Fruit fly (Drosophila melanogaster) whole organism, embryonic: ENCODE results near the gene Gr97a.

Experiments
- Atf6 ChIP-seq: fragments of 200-800 bp; sonication (Bioruptor generic); IDR thresholded peaks from 2 replicates; pipeline ENCODE4 v1.3.6; 2022; ENCODE audit warnings: missing biosample characterization, missing genetic modification characterization
- B-H1 ChIP-seq: fragments of 200-800 bp; sonication (Bioruptor generic); IDR thresholded peaks from 3 replicates; pipeline ENCODE4 v1.3.6; 2022; ENCODE audit warnings: missing biosample characterization, missing genetic modification characterization
- CG10321 ChIP-seq: fragments of 200-800 bp; sonication (Bioruptor generic); IDR thresholded peaks from 2 replicates; pipeline ENCODE4 v1.3.6; 2022; ENCODE audit warnings: missing biosample characterization, missing genetic modification characterization
- CG10462 ChIP-seq: fragments of 200-800 bp; sonication (Bioruptor generic); optimal IDR thresholded peaks from 2 replicates; lab custom pipeline; 2016; ENCODE audit warnings: missing biosample characterization, missing genetic modification characterization
- CG11504 ChIP-seq: fragments of 200-800 bp; sonication (Bioruptor generic); optimal IDR thresholded peaks from 3 replicates; lab custom pipeline; 2019; ENCODE audit warnings: missing biosample characterization, mild to moderate bottlenecking, missing genetic modification characterization, moderate library complexity
- CG11723 ChIP-seq: fragments of 200-800 bp; sonication (Bioruptor generic); optimal IDR thresholded peaks from 2 replicates; lab custom pipeline; 2017; ENCODE audit warnings: missing biosample characterization, mild to moderate bottlenecking, missing genetic modification characterization
- CG12299 ChIP-seq: fragments of 200-800 bp; sonication (Bioruptor generic); optimal IDR thresholded peaks from 2 replicates; lab custom pipeline; 2018; ENCODE audit warnings: missing biosample characterization, mild to moderate bottlenecking, missing genetic modification characterization
- CG13296 ChIP-seq: fragments of 200-800 bp; sonication (Bioruptor generic); optimal IDR thresholded peaks from 3 replicates; lab custom pipeline; 2018; ENCODE audit warnings: missing biosample characterization, mild to moderate bottlenecking, missing genetic modification characterization
- CG13775 ChIP-seq: fragments of 200-800 bp; sonication (Bioruptor generic); optimal IDR thresholded peaks from 3 replicates; lab custom pipeline; 2017; ENCODE audit warnings: missing biosample characterization, mild to moderate bottlenecking, missing genetic modification characterization
- CG18619 ChIP-seq: fragments of 200-800 bp; sonication (Bioruptor generic); optimal IDR thresholded peaks from 3 replicates; lab custom pipeline; 2017; ENCODE audit warnings: missing biosample characterization, mild to moderate bottlenecking, missing genetic modification characterization
- CG2678 ChIP-seq: fragments of 200-800 bp; sonication (Bioruptor generic); optimal IDR thresholded peaks from 3 replicates; lab custom pipeline; 2019; ENCODE audit warnings: missing biosample characterization, mild to moderate bottlenecking, missing genetic modification characterization, moderate library complexity
- CG31365 ChIP-seq: fragments of 200-800 bp; sonication (Bioruptor generic); optimal IDR thresholded peaks from 2 replicates; lab custom pipeline; 2018; ENCODE audit warnings: missing biosample characterization, mild to moderate bottlenecking, missing genetic modification characterization
- CG31388 ChIP-seq: fragments of 200-800 bp; sonication (Bioruptor generic); optimal IDR thresholded peaks from 2 replicates; lab custom pipeline; 2016; ENCODE audit warnings: missing biosample characterization, missing genetic modification characterization
- CG32772 ChIP-seq: fragments of 200-800 bp; sonication (Bioruptor generic); IDR thresholded peaks from 2 replicates; pipeline ENCODE4 v1.3.6; 2022; ENCODE audit warnings: missing biosample characterization, missing genetic modification characterization
- CG43689 ChIP-seq: fragments of 200-800 bp; sonication (Bioruptor generic); IDR thresholded peaks from 2 replicates; pipeline ENCODE4 v1.3.6; 2022; ENCODE audit warnings: missing biosample characterization, missing genetic modification characterization
- CG4424 ChIP-seq: fragments of 200-800 bp; sonication (Bioruptor generic); optimal IDR thresholded peaks from 3 replicates; lab custom pipeline; 2016; ENCODE audit warnings: missing biosample characterization, missing genetic modification characterization
- CG5180 ChIP-seq: fragments of 200-800 bp; sonication (Bioruptor generic); optimal IDR thresholded peaks from 3 replicates; lab custom pipeline; 2017; ENCODE audit warnings: missing biosample characterization, missing genetic modification characterization, mild to moderate bottlenecking, moderate library complexity, missing genetic modification reagents
- CG5953 ChIP-seq: fragments of 200-800 bp; sonication (Bioruptor generic); IDR thresholded peaks from 2 replicates; pipeline ENCODE4 v1.3.6; 2022; ENCODE audit warnings: missing biosample characterization, missing genetic modification characterization
- CG6683 ChIP-seq: fragments of 200-800 bp; sonication (Bioruptor generic); optimal IDR thresholded peaks from 2 replicates; lab custom pipeline; 2017; ENCODE audit warnings: missing biosample characterization, mild to moderate bottlenecking, missing genetic modification characterization, missing genetic modification reagents
- CG7786 ChIP-seq: fragments of 200-800 bp; sonication (Bioruptor generic); optimal IDR thresholded peaks from 2 replicates; lab custom pipeline; 2016; ENCODE audit warnings: missing biosample characterization, missing genetic modification characterization
- CHES-1-like ChIP-seq: fragments of 200-800 bp; sonication (Bioruptor generic); optimal IDR thresholded peaks from 2 replicates; lab custom pipeline; 2016; ENCODE audit warnings: missing biosample characterization, missing genetic modification characterization
- Ets97D ChIP-seq: fragments of 200-800 bp; sonication (Bioruptor generic); optimal IDR thresholded peaks from 3 replicates; lab custom pipeline; 2016; ENCODE audit warnings: missing biosample characterization, missing genetic modification characterization
- H15 ChIP-seq: fragments of 200-800 bp; sonication (Bioruptor generic); IDR thresholded peaks from 3 replicates; pipeline ENCODE4 v1.3.6; 2022; ENCODE audit warnings: missing biosample characterization, missing genetic modification characterization
- Hey ChIP-seq: fragments of 200-800 bp; sonication (Bioruptor generic); optimal IDR thresholded peaks from 3 replicates; lab custom pipeline; 2018; ENCODE audit warnings: missing biosample characterization, mild to moderate bottlenecking, missing genetic modification characterization
- Hr51 ChIP-seq, 2 experiments: fragments of 200-800 bp; sonication (Bioruptor generic); optimal IDR thresholded peaks; 2 replicates in 1 of 2; 3 replicates in 1 of 2; lab custom pipeline; 2016 to 2018; ENCODE audit warnings: missing biosample characterization in 2 of 2, missing genetic modification characterization in 2 of 2, mild to moderate bottlenecking in 1 of 2, moderate library complexity in 1 of 2
- Kr ChIP-seq: fragments of 200-800 bp; sonication (Bioruptor generic); optimal IDR thresholded peaks from 2 replicates; lab custom pipeline; 2017; ENCODE audit warnings: missing biosample characterization, mild to moderate bottlenecking, missing genetic modification characterization
- Lhr ChIP-seq: fragments of 200-800 bp; sonication (Bioruptor generic); optimal IDR thresholded peaks from 3 replicates; lab custom pipeline; 2017; ENCODE audit warnings: mild to moderate bottlenecking, missing biosample characterization, missing genetic modification reagents, missing genetic modification characterization
- Max ChIP-seq: fragments of 200-800 bp; sonication (Bioruptor generic); optimal IDR thresholded peaks from 2 replicates; lab custom pipeline; 2016; ENCODE audit warnings: missing biosample characterization, mild to moderate bottlenecking, missing genetic modification characterization
- Neu2 ChIP-seq: fragments of 200-800 bp; sonication (Bioruptor generic); optimal IDR thresholded peaks from 3 replicates; lab custom pipeline; 2016; ENCODE audit warnings: missing biosample characterization, missing genetic modification characterization, borderline replicate concordance
- Nf-YC ChIP-seq: fragments of 200-800 bp; optimal IDR thresholded peaks from 3 replicates; lab custom pipeline; 2019; ENCODE audit warnings: missing biosample characterization, mild to moderate bottlenecking, missing genetic modification characterization, moderate library complexity
- Optix ChIP-seq: fragments of 200-800 bp; sonication (Bioruptor generic); IDR thresholded peaks from 3 replicates; pipeline ENCODE4 v1.3.6; 2022; ENCODE audit warnings: missing biosample characterization, missing genetic modification characterization
- Ssrp ChIP-seq: fragments of 200-800 bp; sonication (Bioruptor generic); optimal IDR thresholded peaks from 2 replicates; lab custom pipeline; 2018; ENCODE audit warnings: missing biosample characterization, mild to moderate bottlenecking, missing genetic modification characterization, moderate library complexity
- ase ChIP-seq: fragments of 200-800 bp; sonication (Bioruptor generic); IDR thresholded peaks from 3 replicates; pipeline ENCODE4 v1.3.6; 2022; ENCODE audit warnings: missing biosample characterization, missing genetic modification characterization
- crol ChIP-seq: fragments of 200-800 bp; sonication (Bioruptor generic); IDR thresholded peaks from 2 replicates; pipeline ENCODE4 v1.3.6; 2022; ENCODE audit warnings: missing biosample characterization, missing genetic modification characterization
- crp ChIP-seq, 2 experiments: fragments of 200-800 bp; sonication (Bioruptor generic); optimal IDR thresholded peaks; 2 replicates in 1 of 2; 3 replicates in 1 of 2; lab custom pipeline; 2017; ENCODE audit warnings: missing biosample characterization in 2 of 2, missing genetic modification characterization in 2 of 2, mild to moderate bottlenecking in 1 of 2, moderate library complexity in 1 of 2
- da ChIP-seq: fragments of 200-800 bp; sonication (Bioruptor generic); optimal IDR thresholded peaks from 2 replicates; lab custom pipeline; 2016; ENCODE audit warnings: missing biosample characterization, missing genetic modification characterization
- dmrt99B ChIP-seq: fragments of 200-800 bp; sonication (Bioruptor generic); optimal IDR thresholded peaks from 2 replicates; lab custom pipeline; 2018; ENCODE audit warnings: missing biosample characterization, mild to moderate bottlenecking, missing genetic modification characterization, moderate library complexity
- exex ChIP-seq: fragments of 200-800 bp; sonication (Bioruptor generic); optimal IDR thresholded peaks from 4 replicates; lab custom pipeline; 2018; ENCODE audit warnings: missing biosample characterization, mild to moderate bottlenecking, missing genetic modification characterization, moderate library complexity
- fd102C ChIP-seq: fragments of 200-800 bp; sonication (Bioruptor generic); optimal IDR thresholded peaks from 2 replicates; lab custom pipeline; 2018; ENCODE audit warnings: missing biosample characterization, mild to moderate bottlenecking, missing genetic modification characterization, moderate library complexity
- gce ChIP-seq: fragments of 200-800 bp; sonication (Bioruptor generic); IDR thresholded peaks from 3 replicates; pipeline ENCODE4 v1.3.6; 2022; ENCODE audit warnings: missing biosample characterization, missing genetic modification characterization
- gsb ChIP-seq: fragments of 200-800 bp; sonication (Bioruptor generic); IDR thresholded peaks from 2 replicates; pipeline ENCODE4 v1.3.6; 2022; ENCODE audit warnings: missing biosample characterization, missing genetic modification characterization
- mam ChIP-seq: fragments of 200-800 bp; sonication (Bioruptor generic); optimal IDR thresholded peaks from 3 replicates; lab custom pipeline; 2016; ENCODE audit warnings: missing biosample characterization, missing genetic modification characterization
- pan ChIP-seq, 4 experiments: fragments of >200 bp in 3 of 4; fragments of 200-800 bp in 1 of 4; sonication (Bioruptor generic) in 1 of 4; optimal IDR thresholded peaks in 3 of 4; IDR thresholded peaks in 1 of 4; 2 replicates each; pipeline versions ENCODE4 v1.3.6 to Lab custom; 2017 to 2022; ENCODE audit warnings: missing biosample characterization in 2 of 4, missing genetic modification characterization in 2 of 4, mixed read lengths in 1 of 4
- sd ChIP-seq: fragments of 200-800 bp; sonication (Bioruptor generic); optimal IDR thresholded peaks from 3 replicates; lab custom pipeline; 2018; ENCODE audit warnings: missing biosample characterization, mild to moderate bottlenecking, missing genetic modification characterization, moderate library complexity
- sima ChIP-seq: fragments of 200-800 bp; sonication (Bioruptor generic); optimal IDR thresholded peaks from 2 replicates; lab custom pipeline; 2016; ENCODE audit warnings: missing biosample characterization, missing genetic modification characterization
- sug ChIP-seq: fragments of 200-800 bp; optimal IDR thresholded peaks from 2 replicates; lab custom pipeline; 2019; ENCODE audit warnings: missing biosample characterization, mild to moderate bottlenecking, missing genetic modification characterization, moderate library complexity
- ttk ChIP-seq: fragments of 200-800 bp; sonication (Bioruptor generic); IDR thresholded peaks from 2 replicates; pipeline ENCODE4 v2.1.2; 2022; ENCODE audit warnings: missing biosample characterization, missing genetic modification characterization
- wdn ChIP-seq: fragments of 200-800 bp; sonication (Bioruptor generic); IDR thresholded peaks from 2 replicates; pipeline ENCODE4 v1.3.6; 2022; ENCODE audit warnings: missing biosample characterization, missing genetic modification characterization
- zf30C ChIP-seq: fragments of 200-800 bp; sonication (Bioruptor generic); optimal IDR thresholded peaks from 3 replicates; lab custom pipeline; 2018; ENCODE audit warnings: missing biosample characterization, mild to moderate bottlenecking, missing genetic modification characterization

The Gr97a gene

dm6 chr3R:26967587-26968312 lies 1.5 kb upstream of the Gr97a start (continued):
- TF ChIP-seq da (GFP tag; lab: Kevin White, UChicago) (no peak), wdn (GFP tag; lab: Robert Waterston, UW) (no peak), zf30C (GFP tag; lab: Kevin White, UChicago) (no peak), exex (tag; lab: Kevin White, UChicago) (no peak), CG13296 (peak; percentile 32), Ssrp (tag; lab: Kevin White, UChicago) (peak; percentile 48), sd (tag; lab: Kevin White, UChicago) (peak; percentile 3), CG12299 (no peak), Ets97D (GFP tag; lab: Kevin White, UChicago) (no peak), gsb (GFP tag; lab: Robert Waterston, UW) (peak; percentile 43), pan (optimal IDR thresholded peaks at IDR 0.05; lab: Kevin White, UChicago) (no peak), pan (GFP tag; optimal IDR thresholded peaks at IDR 0.05 in 1 of 2, IDR thresholded peaks at IDR 0.05 in 1 of 2) (peak in 1 of 2 experiments; percentile 24), CG7786 (GFP tag; lab: Kevin White, UChicago) (peak; percentile 13), dmrt99B (tag; lab: Kevin White, UChicago) (peak; percentile 43), crol (GFP tag; lab: Robert Waterston, UW) (no peak), sug (tag; lab: Kevin White, UChicago) (no peak), CG5953 (GFP tag; lab: Robert Waterston, UW) (no peak), crp (GFP tag; optimal IDR thresholded peaks at IDR 0.05; lab: Kevin White, UChicago) (no peak), ttk (0 out of 2 replicates have a peak, but pooled peaks have one; percentile 30), CG11723 (GFP tag; lab: Kevin White, UChicago) (no peak), Max (GFP tag; lab: Kevin White, UChicago) (no peak), CG5180 (GFP tag; lab: Kevin White, UChicago) (no peak), CG31388 (GFP tag; lab: Kevin White, UChicago) (no peak), CG10462 (GFP tag; lab: Kevin White, UChicago) (no peak), fd102C (GFP tag; lab: Kevin White, UChicago) (no peak), CHES-1-like (no peak), ase (GFP tag; lab: Robert Waterston, UW) (no peak), CG31365 (no peak), gce (GFP tag; lab: Robert Waterston, UW) (0 out of 3 replicates have a peak, but pooled peaks have one; percentile 10), CG11504 (tag; lab: Kevin White, UChicago) (peak; percentile 64), Atf6 (GFP tag; lab: Robert Waterston, UW) (peak; percentile 48; the same call in 1 of the 2 replicates), CG18619 (GFP tag; lab: Kevin White, UChicago) (peak; percentile 42), H15 (GFP tag; lab: Robert Waterston, UW) (0 out of 3 replicates have a peak, but pooled peaks have one; percentile 12), mam (GFP tag; lab: Kevin White, UChicago) (no peak), CG4424 (no peak), B-H1 (peak; percentile 37), Optix (no peak), CG32772 (GFP tag; lab: Robert Waterston, UW) (no peak), Lhr (GFP tag; lab: Kevin White, UChicago) (no peak), CG43689 (GFP tag; lab: Robert Waterston, UW) (no peak), CG2678 (tag; lab: Kevin White, UChicago) (peak; percentile 57), sima (GFP tag; lab: Kevin White, UChicago) (no peak), CG6683 (GFP tag; lab: Kevin White, UChicago) (no peak), CG13775 (GFP tag; lab: Kevin White, UChicago) (no peak), Hey (tag; lab: Kevin White, UChicago) (no peak), CG10321 (no peak), Nf-YC (tag; lab: Kevin White, UChicago) (peak; percentile 31), Neu2 (GFP tag; lab: Kevin White, UChicago) (no peak), Kr (GFP tag; lab: Kevin White, UChicago) (no peak), Hr51 (GFP tag; optimal IDR thresholded peaks at IDR 0.05; lab: Kevin White, UChicago) (peak in 1 of 2 experiments; percentile 51)
